Worm (Caenorhabditis elegans) whole organism, early embryonic: ENCODE results near the gene K11H12.11.
A peak's percentile ranks its signal among the peaks of the same experiment; 100 is the strongest.

Source experiments
- B0310.2 ChIP-seq: sonication (generic microtip); optimal IDR thresholded peaks from 2 replicates; lab custom pipeline; 2016; ENCODE audit warnings: mild to moderate bottlenecking, missing genetic modification characterization, missing compliant biosample characterization
- F13C5.2 ChIP-seq: sonication (generic microtip); optimal IDR thresholded peaks from 2 replicates; lab custom pipeline; 2017; ENCODE audit warnings: mild to moderate bottlenecking, missing genetic modification characterization, inconsistent platforms, missing compliant biosample characterization
- aly-1 ChIP-seq: sonication (generic microtip); optimal IDR thresholded peaks from 2 replicates; lab custom pipeline; 2016; ENCODE audit warnings: missing genetic modification characterization, missing compliant biosample characterization
- ama-1 ChIP-seq: fragments of 150-350 bp; optimal IDR thresholded peaks from 2 replicates; lab custom pipeline; 2014
- ceh-13 ChIP-seq: fragments of 200-800 bp; sonication (Bioruptor generic); optimal IDR thresholded peaks from 2 replicates; lab custom pipeline; 2018; ENCODE audit warnings: mild to moderate bottlenecking, missing genetic modification characterization, missing compliant biosample characterization
- ceh-36 ChIP-seq: sonication (generic microtip); optimal IDR thresholded peaks from 2 replicates; lab custom pipeline; 2016; ENCODE audit warnings: missing genetic modification characterization, inconsistent platforms, missing compliant biosample characterization
- ets-7 ChIP-seq: sonication (generic microtip); optimal IDR thresholded peaks from 2 replicates; lab custom pipeline; 2016; ENCODE audit warnings: missing genotype, missing genetic modification characterization, missing compliant biosample characterization
- flt-1 ChIP-seq: fragments of 200-800 bp; sonication (Bioruptor generic); IDR thresholded peaks from 2 replicates; pipeline ENCODE4 v1.3.6; 2022; ENCODE audit warnings: missing genetic modification characterization, missing compliant biosample characterization
- hmbx-1 ChIP-seq: sonication (generic microtip); optimal IDR thresholded peaks from 2 replicates; lab custom pipeline; 2016; ENCODE audit warnings: mild to moderate bottlenecking, missing genetic modification characterization, missing compliant biosample characterization
- hmg-4 ChIP-seq: fragments of 200-800 bp; sonication (Bioruptor generic); optimal IDR thresholded peaks from 2 replicates; lab custom pipeline; 2018; ENCODE audit warnings: mild to moderate bottlenecking, missing genetic modification characterization, missing compliant biosample characterization
- hnd-1 ChIP-seq: sonication (generic microtip); optimal IDR thresholded peaks from 2 replicates; lab custom pipeline; 2016; ENCODE audit warnings: missing genetic modification characterization, missing compliant biosample characterization
- pes-1 ChIP-seq: fragments of 200-800 bp; sonication (Bioruptor generic); IDR thresholded peaks from 2 replicates; pipeline ENCODE4 v1.3.6; 2022; ENCODE audit warnings: missing genetic modification reagents, missing genetic modification characterization, missing compliant biosample characterization
- scrt-1 ChIP-seq: fragments of 200-800 bp; sonication (Bioruptor generic); IDR thresholded peaks from 2 replicates; pipeline ENCODE4 v1.3.6; 2022; ENCODE audit warnings: missing genetic modification characterization, missing compliant biosample characterization
- sea-1 ChIP-seq: fragments of 200-800 bp; sonication (Bioruptor generic); conservative IDR thresholded peaks from 2 replicates; pipeline ENCODE4 v1.3.6; 2022; ENCODE audit warnings: missing genetic modification characterization, missing compliant biosample characterization
- tbx-11 ChIP-seq: fragments of 200-800 bp; sonication (Bioruptor generic); IDR thresholded peaks from 2 replicates; pipeline ENCODE4 v1.3.6; 2022; ENCODE audit warnings: missing genetic modification characterization, missing compliant biosample characterization
- tbx-37 ChIP-seq: fragments of 200-800 bp; sonication (Bioruptor generic); conservative IDR thresholded peaks from 2 replicates; pipeline ENCODE4 v1.3.6; 2022; ENCODE audit warnings: missing genetic modification reagents, missing genetic modification characterization, missing compliant biosample characterization
- tra-4 ChIP-seq: sonication (generic microtip); optimal IDR thresholded peaks from 2 replicates; lab custom pipeline; 2017; ENCODE audit warnings: missing genetic modification characterization, missing compliant biosample characterization

The K11H12.11 gene

ce11 chrIV:659585-659984, 10.8 kb downstream of the K11H12.11 start:
- no peak for TF ChIP-seq ceh-13 (GFP tag; lab: Kevin White, UChicago)
- no peak for TF ChIP-seq flt-1 (GFP tag; lab: Robert Waterston, UW)
- TF ChIP-seq scrt-1 (GFP tag; lab: Robert Waterston, UW): no peak
- no peak for TF ChIP-seq ceh-36
- no peak for TF ChIP-seq tbx-37 (GFP tag; lab: Robert Waterston, UW)
- no peak for TF ChIP-seq pes-1
- TF ChIP-seq B0310.2 (tag; lab: Kevin White, UChicago): no peak
- no peak for TF ChIP-seq ets-7 (tag; lab: Kevin White, UChicago)
- TF ChIP-seq F13C5.2: no peak
- no peak for TF ChIP-seq hnd-1 (tag; lab: Kevin White, UChicago)
- TF ChIP-seq aly-1 (tag; lab: Kevin White, UChicago): no peak
- no peak for TF ChIP-seq hmbx-1 (tag; lab: Kevin White, UChicago)
- TF ChIP-seq hmg-4 (GFP tag; lab: Kevin White, UChicago): no peak

DNA sequence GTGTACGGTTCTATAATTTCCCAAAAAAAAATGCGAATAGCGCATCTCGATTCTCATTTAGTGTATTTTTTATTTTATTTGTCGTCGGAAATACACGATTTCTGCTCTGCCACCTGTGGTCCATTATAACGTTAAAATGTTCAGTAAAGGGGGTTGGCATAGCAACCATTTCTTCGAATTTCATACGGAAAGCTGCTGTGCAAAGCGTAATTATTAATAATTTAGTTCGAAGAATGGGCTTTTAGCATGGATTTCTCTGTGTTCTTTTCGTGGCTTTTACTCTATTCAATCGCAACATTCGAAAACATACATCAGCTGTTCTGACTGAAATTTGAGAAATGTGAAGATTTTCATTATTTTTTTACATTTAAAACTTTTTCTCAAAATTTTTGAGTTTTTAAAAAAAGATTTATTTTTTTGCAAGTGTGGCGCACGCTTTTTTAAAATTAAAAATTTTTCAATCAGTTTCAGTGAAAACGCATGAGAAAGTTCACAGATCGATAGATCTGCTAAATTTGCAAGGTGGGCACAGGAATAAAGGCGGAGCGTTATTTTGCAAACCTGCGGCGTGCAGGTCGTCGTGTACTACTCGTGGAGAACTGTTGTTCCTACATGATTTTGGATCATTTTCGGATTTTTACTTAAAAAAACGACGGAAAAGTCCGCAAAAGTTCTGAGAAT, 11.7 kb downstream of the K11H12.11 start:
- no peak for TF ChIP-seq tbx-11
- no peak for TF ChIP-seq hmg-4 (GFP tag; lab: Kevin White, UChicago)
- TF ChIP-seq ama-1 (lab: Kevin White, UChicago): no peak
- TF ChIP-seq tra-4: no peak
- TF ChIP-seq ceh-36: no peak

- TF ChIP-seq ets-7 (tag; lab: Kevin White, UChicago) (no peak), hmg-4 (GFP tag; lab: Kevin White, UChicago) (peak; percentile 62), flt-1 (GFP tag; lab: Robert Waterston, UW) (no peak), hnd-1 (tag; lab: Kevin White, UChicago) (no peak), ama-1 (lab: Kevin White, UChicago) (no peak), scrt-1 (GFP tag; lab: Robert Waterston, UW) (0 out of 2 replicates have a peak, but pooled peaks have one; percentile 37), B0310.2 (tag; lab: Kevin White, UChicago) (no peak), hmbx-1 (tag; lab: Kevin White, UChicago) (no peak)
Measured at ce11 chrIV:657932-658331, 12.4 kb downstream of the K11H12.11 start.

DNA sequence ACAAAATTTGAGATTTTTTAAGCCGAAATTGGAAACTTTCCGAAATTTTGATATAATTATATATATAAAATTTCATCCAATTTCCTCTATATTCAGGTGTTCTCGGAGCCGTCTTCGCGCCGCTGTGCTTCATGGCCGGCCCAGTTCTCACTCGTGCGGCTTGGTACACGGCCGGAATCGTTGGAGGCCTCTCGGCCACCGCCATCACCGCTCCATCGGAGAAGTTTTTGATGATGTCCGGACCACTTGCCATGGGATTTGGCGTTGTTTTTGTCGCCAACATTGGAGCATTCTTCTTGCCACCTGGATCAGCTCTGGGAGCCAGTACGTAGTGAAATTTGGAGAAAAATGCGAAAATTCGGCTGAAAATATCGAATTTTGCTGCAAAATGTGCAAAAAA, 13.3 kb downstream of the K11H12.11 start:
- TF ChIP-seq ceh-36 (no peak), tbx-11 (no peak), aly-1 (tag; lab: Kevin White, UChicago) (no peak), F13C5.2 (no peak), B0310.2 (tag; lab: Kevin White, UChicago) (no peak), flt-1 (GFP tag; lab: Robert Waterston, UW) (no peak), pes-1 (no peak), hmg-4 (GFP tag; lab: Kevin White, UChicago) (no peak), tra-4 (no peak), ceh-13 (GFP tag; lab: Kevin White, UChicago) (no peak), ets-7 (tag; lab: Kevin White, UChicago) (no peak), tbx-37 (GFP tag; lab: Robert Waterston, UW) (no peak), ama-1 (lab: Kevin White, UChicago) (no peak)

ce11 chrIV:654526-655440, 15.6 kb downstream of the K11H12.11 start, which contains the start of the genes rpl-15 and K11H12.8:
TSS of gene rpl-15 (minus strand) at chrIV:654576.
TSS of gene K11H12.8 (plus strand) at chrIV:655390.
- TF ChIP-seq pes-1: peak; percentile 87
- TF ChIP-seq tra-4: peak; percentile 79
- peak; percentile 93 for TF ChIP-seq hmg-4 (GFP tag; lab: Kevin White, UChicago)
- peak; percentile 78 for TF ChIP-seq ceh-36
- peak; percentile 99 for TF ChIP-seq F13C5.2
- TF ChIP-seq scrt-1 (GFP tag; lab: Robert Waterston, UW): peak; percentile 83
- TF ChIP-seq aly-1 (tag; lab: Kevin White, UChicago): no peak
- peak; percentile 64 for TF ChIP-seq hmbx-1 (tag; lab: Kevin White, UChicago)
- TF ChIP-seq hnd-1 (tag; lab: Kevin White, UChicago): peak; percentile 70
- peak; percentile 66 for TF ChIP-seq B0310.2 (tag; lab: Kevin White, UChicago)
- peak; percentile 57 for TF ChIP-seq ceh-13 (GFP tag; lab: Kevin White, UChicago)
- no peak for TF ChIP-seq ama-1 (lab: Kevin White, UChicago)
- TF ChIP-seq tbx-37 (GFP tag; lab: Robert Waterston, UW): peak; percentile 91
- peak; percentile 95 for TF ChIP-seq sea-1 (GFP tag; lab: Robert Waterston, UW)
- TF ChIP-seq flt-1 (GFP tag; lab: Robert Waterston, UW): peak; percentile 92
- TF ChIP-seq tbx-11: peak; percentile 77
- peak; percentile 64 for TF ChIP-seq ets-7 (tag; lab: Kevin White, UChicago)

ce11 chrIV:653138-653848, 17.1 kb downstream of the K11H12.11 start, which contains the start of gene K11H12.1:
TSS of gene K11H12.1 (minus strand) at chrIV:653421.
- no peak for TF ChIP-seq aly-1 (tag; lab: Kevin White, UChicago)
- no peak for TF ChIP-seq flt-1 (GFP tag; lab: Robert Waterston, UW)
- TF ChIP-seq ama-1 (lab: Kevin White, UChicago): no peak
- no peak for TF ChIP-seq B0310.2 (tag; lab: Kevin White, UChicago)
- no peak for TF ChIP-seq pes-1
- TF ChIP-seq F13C5.2: no peak
- no peak for TF ChIP-seq hmbx-1 (tag; lab: Kevin White, UChicago)
- no peak for TF ChIP-seq hnd-1 (tag; lab: Kevin White, UChicago)
